Worm (Caenorhabditis elegans) whole organism, L3 larva: ENCODE results near the gene klp-18.

ENCODE experiments used
- R02D3.7 ChIP-seq: fragments of 150-350 bp; optimal IDR thresholded peaks from 2 replicates; lab custom pipeline; 2014; ENCODE audit warnings: missing biosample characterization, missing genetic modification characterization
- ZK546.5 ChIP-seq: sonication (generic microtip); optimal IDR thresholded peaks from 2 replicates; lab custom pipeline; 2017; ENCODE audit warnings: missing biosample characterization, missing genetic modification characterization
- aly-2 ChIP-seq: fragments of 150-350 bp; optimal IDR thresholded peaks from 2 replicates; lab custom pipeline; 2014; ENCODE audit warnings: missing biosample characterization, missing genetic modification characterization
- ama-1 ChIP-seq: fragments of 150-350 bp; optimal IDR thresholded peaks from 2 replicates; lab custom pipeline; 2018
- ceh-28 ChIP-seq: fragments of 150-350 bp; optimal IDR thresholded peaks from 2 replicates; lab custom pipeline; 2014; ENCODE audit warnings: missing biosample characterization, missing genetic modification reagents, missing genetic modification characterization
- ceh-82 ChIP-seq: fragments of 150-350 bp; optimal IDR thresholded peaks from 2 replicates; lab custom pipeline; 2014; ENCODE audit warnings: missing biosample characterization, missing genetic modification characterization
- egl-27 ChIP-seq: sonication (generic microtip); optimal IDR thresholded peaks from 4 replicates; lab custom pipeline; 2017; ENCODE audit warnings: missing biosample characterization, missing genetic modification reagents, missing genetic modification characterization
- egl-5 ChIP-seq: fragments of 150-350 bp; optimal IDR thresholded peaks from 2 replicates; lab custom pipeline; 2017; ENCODE audit warnings: missing biosample characterization, missing genetic modification reagents, missing genetic modification characterization, inconsistent platforms
- elt-1 ChIP-seq: fragments of 150-350 bp; optimal IDR thresholded peaks from 2 replicates; lab custom pipeline; 2014; ENCODE audit warnings: missing biosample characterization, missing genetic modification characterization
- elt-2 ChIP-seq: sonication (generic microtip); optimal IDR thresholded peaks from 2 replicates; lab custom pipeline; 2016; ENCODE audit warnings: missing genetic modification reagents, mild to moderate bottlenecking, missing genetic modification characterization, missing compliant biosample characterization
- elt-3 ChIP-seq, 3 experiments: fragments of 150-350 bp in 1 of 3; sonication (generic microtip) in 2 of 3; optimal IDR thresholded peaks; 2 replicates in 2 of 3; 4 replicates in 1 of 3; lab custom pipeline; 2014 to 2017; ENCODE audit warnings: missing biosample characterization in 3 of 3, missing genetic modification characterization in 3 of 3
- eor-1 ChIP-seq, 2 experiments: fragments of 150-350 bp; optimal IDR thresholded peaks; 2 replicates each; lab custom pipeline; 2014 to 2018; ENCODE audit warnings: missing biosample characterization in 2 of 2, missing genetic modification characterization in 2 of 2
- fkh-10 ChIP-seq: sonication (generic microtip); optimal IDR thresholded peaks from 2 replicates; lab custom pipeline; 2017; ENCODE audit warnings: missing biosample characterization, missing genetic modification reagents, missing genetic modification characterization
- fkh-2 ChIP-seq: fragments of 150-350 bp; optimal IDR thresholded peaks from 2 replicates; lab custom pipeline; 2014; ENCODE audit warnings: missing biosample characterization, missing genetic modification reagents, missing genetic modification characterization
- fos-1 ChIP-seq: fragments of 150-350 bp; optimal IDR thresholded peaks from 2 replicates; lab custom pipeline; 2014; ENCODE audit warnings: missing biosample characterization, missing genetic modification characterization
- hmg-11 ChIP-seq: sonication (generic microtip); optimal IDR thresholded peaks from 2 replicates; lab custom pipeline; 2016; ENCODE audit warnings: missing genetic modification characterization, missing compliant biosample characterization
- jun-1 ChIP-seq: fragments of 150-350 bp; optimal IDR thresholded peaks from 2 replicates; lab custom pipeline; 2014; ENCODE audit warnings: missing biosample characterization, missing genetic modification reagents, missing genetic modification characterization
- lin-15B ChIP-seq: fragments of 150-350 bp; optimal IDR thresholded peaks from 2 replicates; lab custom pipeline; 2014; ENCODE audit warnings: missing biosample characterization, missing genetic modification characterization
- mdl-1 ChIP-seq: fragments of 150-350 bp; optimal IDR thresholded peaks from 2 replicates; lab custom pipeline; 2014; ENCODE audit warnings: missing biosample characterization, missing genetic modification characterization
- nfya-1 ChIP-seq: sonication (generic microtip); optimal IDR thresholded peaks from 2 replicates; lab custom pipeline; 2017; ENCODE audit warnings: missing genetic modification characterization, mild to moderate bottlenecking, missing compliant biosample characterization, antibody characterized with exemption, moderate library complexity; ENCODE audit not compliant: insufficient read depth
- nhr-11 ChIP-seq: fragments of 150-350 bp; optimal IDR thresholded peaks from 2 replicates; lab custom pipeline; 2014; ENCODE audit warnings: missing biosample characterization, missing genetic modification characterization
- nhr-12 ChIP-seq: fragments of 150-350 bp; optimal IDR thresholded peaks from 2 replicates; lab custom pipeline; 2014; ENCODE audit warnings: missing biosample characterization, missing genetic modification characterization
- nhr-23 ChIP-seq: fragments of 150-350 bp; optimal IDR thresholded peaks from 2 replicates; lab custom pipeline; 2014; ENCODE audit warnings: missing biosample characterization, missing genetic modification reagents, missing genetic modification characterization
- nhr-237 ChIP-seq: fragments of 150-350 bp; optimal IDR thresholded peaks from 2 replicates; lab custom pipeline; 2014; ENCODE audit warnings: missing biosample characterization, missing genetic modification characterization
- nhr-25 ChIP-seq: sonication (generic microtip); optimal IDR thresholded peaks from 2 replicates; lab custom pipeline; 2017; ENCODE audit warnings: missing biosample characterization, missing genetic modification characterization
- nhr-43 ChIP-seq: sonication (generic microtip); optimal IDR thresholded peaks from 2 replicates; lab custom pipeline; 2016; ENCODE audit warnings: mild to moderate bottlenecking, missing genetic modification characterization, missing compliant biosample characterization; ENCODE audit not compliant: poor library complexity, severe bottlenecking
- nhr-76 ChIP-seq: fragments of 150-350 bp; sonication (generic microtip); optimal IDR thresholded peaks from 5 replicates; lab custom pipeline; 2014; ENCODE audit warnings: missing biosample characterization, missing genetic modification characterization
- nhr-77 ChIP-seq: fragments of 150-350 bp; optimal IDR thresholded peaks from 2 replicates; lab custom pipeline; 2014; ENCODE audit warnings: missing biosample characterization, missing genetic modification characterization
- pha-4 ChIP-seq: fragments of 150-350 bp; optimal IDR thresholded peaks from 2 replicates; lab custom pipeline; 2014; ENCODE audit warnings: missing biosample characterization, missing genetic modification reagents, missing genetic modification characterization
- pqm-1 ChIP-seq: fragments of 150-350 bp; optimal IDR thresholded peaks from 2 replicates; lab custom pipeline; 2017; ENCODE audit warnings: missing biosample characterization, missing genetic modification characterization, inconsistent platforms
- sea-2 ChIP-seq: fragments of 150-350 bp; sonication (generic microtip); optimal IDR thresholded peaks from 4 replicates; lab custom pipeline; 2014; ENCODE audit warnings: missing biosample characterization, missing genetic modification reagents, missing genetic modification characterization
- skn-1 ChIP-seq: fragments of 150-350 bp; optimal IDR thresholded peaks from 2 replicates; lab custom pipeline; 2014; ENCODE audit warnings: missing biosample characterization, missing genetic modification characterization
- snpc-4 ChIP-seq: fragments of 150-350 bp; optimal IDR thresholded peaks from 2 replicates; lab custom pipeline; 2014; ENCODE audit warnings: missing biosample characterization, missing genetic modification characterization
- tbx-2 ChIP-seq: sonication (generic microtip); optimal IDR thresholded peaks from 2 replicates; lab custom pipeline; 2016; ENCODE audit warnings: mild to moderate bottlenecking, missing genetic modification characterization, missing compliant biosample characterization
- unc-39 ChIP-seq: sonication (generic microtip); optimal IDR thresholded peaks from 4 replicates; lab custom pipeline; 2017; ENCODE audit warnings: missing biosample characterization, missing genetic modification characterization
- unc-62 ChIP-seq: fragments of 150-350 bp; sonication (generic microtip); optimal IDR thresholded peaks from 4 replicates; lab custom pipeline; 2014; ENCODE audit warnings: missing biosample characterization, missing genetic modification reagents, missing genetic modification characterization
- zag-1 ChIP-seq: fragments of 150-350 bp; optimal IDR thresholded peaks from 2 replicates; lab custom pipeline; 2014; ENCODE audit warnings: missing biosample characterization, missing genetic modification characterization
- ztf-11 ChIP-seq: fragments of 150-350 bp; optimal IDR thresholded peaks from 2 replicates; lab custom pipeline; 2014; ENCODE audit warnings: missing biosample characterization, missing genetic modification characterization
- ztf-4 ChIP-seq: fragments of 150-350 bp; optimal IDR thresholded peaks from 2 replicates; lab custom pipeline; 2014; ENCODE audit warnings: missing biosample characterization, missing genetic modification characterization

klp-18 gene

DNA sequence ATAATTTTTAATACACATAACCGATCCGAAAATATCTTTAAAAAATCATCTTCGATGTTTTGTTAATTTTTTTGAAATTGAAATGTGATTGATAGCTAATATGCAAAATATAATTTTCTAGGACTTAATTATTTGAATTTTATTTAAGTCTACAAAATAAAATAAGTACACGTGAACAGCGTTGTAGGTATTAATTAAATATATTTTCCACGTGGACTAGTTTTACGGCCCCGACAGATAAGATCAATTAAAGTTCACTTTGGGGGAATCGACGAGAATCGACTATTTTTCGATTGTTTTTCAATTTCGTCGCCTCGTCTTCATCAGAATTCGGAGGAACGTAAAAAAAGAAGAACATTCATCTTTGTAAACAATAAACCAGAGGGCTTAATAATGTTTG is 40.8 kb upstream of the klp-18 start, which contains the start of gene C25A8.5:
Gene C25A8.5 (plus strand): TSS at position 301 of the 400 bp plus-strand sequence.
- TF ChIP-seq ceh-28 (tag; lab: Kevin White, UChicago) (no peak), skn-1 (tag; lab: Kevin White, UChicago) (no peak), zag-1 (tag; lab: Kevin White, UChicago) (no peak), tbx-2 (tag; lab: Kevin White, UChicago) (no peak), eor-1 (tag; optimal IDR thresholded peaks at IDR 0.05; lab: Kevin White, UChicago) (no peak), nhr-43 (no peak), R02D3.7 (tag; lab: Kevin White, UChicago) (no peak), unc-39 (no peak), egl-27 (no peak), mdl-1 (tag; lab: Kevin White, UChicago) (no peak), hmg-11 (no peak), elt-1 (tag; lab: Kevin White, UChicago) (no peak), egl-5 (no peak), ceh-82 (no peak), lin-15B (tag; lab: Kevin White, UChicago) (no peak), elt-2 (tag; lab: Kevin White, UChicago) (no peak), elt-3 (tag; optimal IDR thresholded peaks at IDR 0.05; lab: Kevin White, UChicago) (no peak), nhr-77 (tag; lab: Kevin White, UChicago) (no peak), fkh-2 (tag; lab: Kevin White, UChicago) (no peak), fkh-10 (GFP tag; lab: Kevin White, UChicago) (no peak)

DNA sequence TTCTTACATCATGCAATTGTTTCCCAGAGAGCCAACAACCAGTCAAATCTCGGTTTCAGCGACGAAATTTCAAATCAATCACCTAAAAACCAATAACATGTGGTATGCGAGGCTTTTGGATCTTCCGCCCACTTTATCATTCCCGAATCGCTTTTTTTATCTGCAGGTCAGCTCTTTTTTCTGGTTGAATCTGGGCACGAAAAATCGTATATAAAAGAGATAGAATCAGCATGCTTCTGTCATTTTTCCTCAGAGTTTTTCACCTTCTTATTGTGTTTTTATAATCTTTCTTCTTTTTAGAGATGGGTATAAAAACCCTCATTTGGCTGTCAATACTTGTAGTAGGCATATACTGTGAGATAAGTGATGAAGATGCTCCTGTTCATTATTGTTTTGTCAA is 36.7 kb upstream of the klp-18 start, which contains the start of gene cht-3:
Gene cht-3 (plus strand): TSS at position 301 of the 400 bp plus-strand sequence.
- no peak for TF ChIP-seq eor-1 (tag; optimal IDR thresholded peaks at IDR 0.05; lab: Kevin White, UChicago)
- TF ChIP-seq zag-1 (tag; lab: Kevin White, UChicago): no peak
- TF ChIP-seq nhr-12: no peak
- no peak for TF ChIP-seq nfya-1 (tag; lab: Kevin White, UChicago)
- no peak for TF ChIP-seq ama-1 (lab: Kevin White, UChicago)
- no peak for TF ChIP-seq jun-1
- no peak for TF ChIP-seq nhr-77 (tag; lab: Kevin White, UChicago)
- no peak for TF ChIP-seq pha-4 (tag; lab: Kevin White, UChicago)
- TF ChIP-seq egl-5: no peak
- no peak for TF ChIP-seq elt-2 (tag; lab: Kevin White, UChicago)
- no peak for TF ChIP-seq fos-1 (tag; lab: Kevin White, UChicago)
- TF ChIP-seq skn-1 (tag; lab: Kevin White, UChicago): no peak
- TF ChIP-seq elt-3 (tag; optimal IDR thresholded peaks at IDR 0.05; lab: Kevin White, UChicago): no peak
- TF ChIP-seq nhr-11: no peak
- TF ChIP-seq unc-62 (GFP tag; lab: Kevin White, UChicago): no peak
- TF ChIP-seq nhr-25 (tag; lab: Kevin White, UChicago): no peak
- no peak for TF ChIP-seq nhr-23
- TF ChIP-seq elt-1 (tag; lab: Kevin White, UChicago): no peak
- TF ChIP-seq nhr-43: no peak

DNA sequence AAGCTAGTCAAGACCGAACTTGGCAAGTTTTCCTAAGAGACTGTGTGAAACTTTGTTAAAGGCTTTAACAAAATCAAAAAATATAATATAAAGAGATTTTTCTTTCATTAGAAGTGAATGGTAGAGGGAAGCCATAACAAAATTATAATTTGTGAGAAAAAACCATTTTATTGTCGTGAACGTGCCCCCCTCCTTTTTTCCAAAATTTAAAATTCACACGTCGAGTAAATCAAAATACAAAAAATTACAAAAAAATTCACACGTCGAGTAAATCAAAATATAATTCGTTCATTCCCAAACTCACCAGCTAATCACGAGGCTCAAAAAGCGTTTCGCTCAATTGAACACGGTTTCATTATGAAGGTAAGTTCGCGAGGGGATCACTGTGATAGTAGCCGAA is 30.5 kb upstream of the klp-18 start, which contains the start of gene C25A8.2:
Gene C25A8.2 (plus strand): TSS at position 301 of the 400 bp plus-strand sequence.
- TF ChIP-seq ceh-82 (no peak), egl-27 (no peak), lin-15B (tag; lab: Kevin White, UChicago) (no peak), aly-2 (tag; lab: Kevin White, UChicago) (no peak), nhr-237 (tag; lab: Kevin White, UChicago) (no peak), nhr-12 (no peak), pqm-1 (tag; lab: Kevin White, UChicago) (no peak), egl-5 (no peak), unc-62 (GFP tag; lab: Kevin White, UChicago) (no peak), ztf-11 (tag; lab: Kevin White, UChicago) (no peak), ztf-4 (no peak), snpc-4 (tag; lab: Kevin White, UChicago) (no peak), nhr-76 (tag; lab: Kevin White, UChicago) (no peak), sea-2 (GFP tag; lab: Kevin White, UChicago) (no peak), ZK546.5 (tag; lab: Kevin White, UChicago) (no peak)
- TF ChIP-seq, all 47 proteins: peak for 0
